Fruit fly (Drosophila melanogaster): ENCODE measurements around the gene Pgant8.

DNA sequence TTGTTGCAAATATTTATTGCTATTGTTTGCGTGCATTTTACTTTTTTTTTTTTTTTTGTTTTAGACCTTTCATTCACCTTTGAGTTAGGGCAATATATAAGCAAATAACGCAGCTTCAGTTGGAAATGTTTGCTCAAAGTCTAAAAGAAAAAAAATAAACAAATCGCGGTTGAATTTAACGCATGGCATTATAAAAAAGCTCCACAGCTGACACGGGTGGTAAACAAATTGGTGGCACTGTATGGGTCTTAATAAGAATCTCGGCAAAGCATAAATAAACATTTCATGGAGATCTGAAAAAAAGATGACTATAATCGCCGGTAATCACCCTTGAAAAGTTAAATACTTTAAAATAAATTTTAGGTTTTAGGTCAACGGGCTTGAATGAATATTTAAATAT lies 10.7 kb downstream of the Pgant8 start:
- no peak for TF ChIP-seq CG12768 (GFP tag; optimal IDR thresholded peaks at IDR 0.05)
- TF ChIP-seq CG7101 (tag; optimal IDR thresholded peaks at IDR 0.05): peak; percentile 4
- TF ChIP-seq toe (GFP tag; optimal IDR thresholded peaks at IDR 0.05): no peak
